Fruit fly (Drosophila melanogaster) whole organism, adult: ENCODE results near the gene FarO.

ENCODE experiments used
- CG11617 ChIP-seq: fragments of 200-800 bp; sonication (Bioruptor generic); optimal IDR thresholded peaks from 2 replicates; lab custom pipeline; 2017; ENCODE audit warnings: mild to moderate bottlenecking, missing biosample characterization, missing genetic modification reagents, missing genetic modification characterization
- CG7045 ChIP-seq: fragments of 200-800 bp; sonication (Bioruptor generic); optimal IDR thresholded peaks from 2 replicates; lab custom pipeline; 2017; ENCODE audit warnings: missing biosample characterization, mild to moderate bottlenecking, missing genetic modification characterization
- CG7101 ChIP-seq: fragments of 200-800 bp; sonication (Bioruptor generic); optimal IDR thresholded peaks from 2 replicates; lab custom pipeline; 2018; ENCODE audit warnings: missing biosample characterization, mild to moderate bottlenecking, missing genetic modification characterization, moderate library complexity
- bab1 ChIP-seq: fragments of 200-800 bp; sonication (Bioruptor generic); optimal IDR thresholded peaks from 3 replicates; lab custom pipeline; 2019; ENCODE audit warnings: missing biosample characterization, mild to moderate bottlenecking, missing genetic modification characterization, moderate library complexity
- cnc ChIP-seq, 2 experiments: fragments of >200 bp; optimal IDR thresholded peaks; 2 replicates each; lab custom pipeline; 2017
- kay ChIP-seq: fragments of 200-800 bp; sonication (Bioruptor generic); peaks from one replicate; lab custom pipeline; 2016; ENCODE audit warnings: missing biosample characterization, missing genetic modification characterization, borderline replicate concordance

- TF ChIP-seq bab1 (GFP tag; lab: Kevin White, UChicago) (no peak), kay (no peak), cnc (optimal IDR thresholded peaks at IDR 0.05; lab: Kevin White, UChicago) (no peak), CG7101 (tag; lab: Kevin White, UChicago) (no peak), CG7045 (GFP tag; lab: Kevin White, UChicago) (no peak), CG11617 (no peak)
Observed at dm6 chrX:2157929-2158610, 45.6 kb downstream of the FarO start.
